Fruit fly (Drosophila melanogaster): ENCODE data around the gene nis.

DNA sequence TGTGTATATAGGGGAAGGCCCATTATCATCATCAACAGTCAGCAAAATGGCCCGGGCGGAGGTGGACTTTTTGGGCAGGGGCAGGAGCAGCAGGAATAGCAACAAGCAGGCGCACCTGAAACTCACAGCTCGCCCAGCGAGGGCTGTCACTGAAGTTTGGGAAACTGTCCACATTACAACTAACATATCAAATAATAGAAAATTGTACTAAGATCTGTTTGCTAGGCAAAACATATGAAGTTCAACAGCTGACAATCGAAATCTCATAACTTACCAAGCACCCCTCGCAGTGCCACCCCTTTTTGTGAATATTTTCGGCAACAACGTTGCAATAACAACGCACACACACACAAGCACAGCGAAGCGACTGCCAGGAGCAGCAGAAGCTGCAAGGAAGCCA is 37.8 kb upstream of the nis start:
- no peak for TF ChIP-seq CTCF (optimal IDR thresholded peaks at IDR 0.05)
- TF ChIP-seq CG8478 (optimal IDR thresholded peaks at IDR 0.05): no peak
